Worm (Caenorhabditis elegans) whole organism, early embryonic: ENCODE results near the gene gpx-4.

ENCODE experiments used
- B0310.2 ChIP-seq: sonication (generic microtip); optimal IDR thresholded peaks from 2 replicates; lab custom pipeline; 2016; ENCODE audit warnings: mild to moderate bottlenecking, missing genetic modification characterization, missing compliant biosample characterization
- F13C5.2 ChIP-seq: sonication (generic microtip); optimal IDR thresholded peaks from 2 replicates; lab custom pipeline; 2017; ENCODE audit warnings: mild to moderate bottlenecking, missing genetic modification characterization, inconsistent platforms, missing compliant biosample characterization
- aly-1 ChIP-seq: sonication (generic microtip); optimal IDR thresholded peaks from 2 replicates; lab custom pipeline; 2016; ENCODE audit warnings: missing genetic modification characterization, missing compliant biosample characterization
- ama-1 ChIP-seq: fragments of 150-350 bp; optimal IDR thresholded peaks from 2 replicates; lab custom pipeline; 2014
- ceh-13 ChIP-seq: fragments of 200-800 bp; sonication (Bioruptor generic); optimal IDR thresholded peaks from 2 replicates; lab custom pipeline; 2018; ENCODE audit warnings: mild to moderate bottlenecking, missing genetic modification characterization, missing compliant biosample characterization
- ceh-36 ChIP-seq: sonication (generic microtip); optimal IDR thresholded peaks from 2 replicates; lab custom pipeline; 2016; ENCODE audit warnings: missing genetic modification characterization, inconsistent platforms, missing compliant biosample characterization
- ets-7 ChIP-seq: sonication (generic microtip); optimal IDR thresholded peaks from 2 replicates; lab custom pipeline; 2016; ENCODE audit warnings: missing genotype, missing genetic modification characterization, missing compliant biosample characterization
- flt-1 ChIP-seq: fragments of 200-800 bp; sonication (Bioruptor generic); IDR thresholded peaks from 2 replicates; pipeline ENCODE4 v1.3.6; 2022; ENCODE audit warnings: missing genetic modification characterization, missing compliant biosample characterization
- hmbx-1 ChIP-seq: sonication (generic microtip); optimal IDR thresholded peaks from 2 replicates; lab custom pipeline; 2016; ENCODE audit warnings: mild to moderate bottlenecking, missing genetic modification characterization, missing compliant biosample characterization
- hmg-4 ChIP-seq: fragments of 200-800 bp; sonication (Bioruptor generic); optimal IDR thresholded peaks from 2 replicates; lab custom pipeline; 2018; ENCODE audit warnings: mild to moderate bottlenecking, missing genetic modification characterization, missing compliant biosample characterization
- hnd-1 ChIP-seq: sonication (generic microtip); optimal IDR thresholded peaks from 2 replicates; lab custom pipeline; 2016; ENCODE audit warnings: missing genetic modification characterization, missing compliant biosample characterization
- pes-1 ChIP-seq: fragments of 200-800 bp; sonication (Bioruptor generic); IDR thresholded peaks from 2 replicates; pipeline ENCODE4 v1.3.6; 2022; ENCODE audit warnings: missing genetic modification reagents, missing genetic modification characterization, missing compliant biosample characterization
- scrt-1 ChIP-seq: fragments of 200-800 bp; sonication (Bioruptor generic); IDR thresholded peaks from 2 replicates; pipeline ENCODE4 v1.3.6; 2022; ENCODE audit warnings: missing genetic modification characterization, missing compliant biosample characterization
- sea-1 ChIP-seq: fragments of 200-800 bp; sonication (Bioruptor generic); conservative IDR thresholded peaks from 2 replicates; pipeline ENCODE4 v1.3.6; 2022; ENCODE audit warnings: missing genetic modification characterization, missing compliant biosample characterization
- tbx-11 ChIP-seq: fragments of 200-800 bp; sonication (Bioruptor generic); IDR thresholded peaks from 2 replicates; pipeline ENCODE4 v1.3.6; 2022; ENCODE audit warnings: missing genetic modification characterization, missing compliant biosample characterization
- tbx-37 ChIP-seq: fragments of 200-800 bp; sonication (Bioruptor generic); conservative IDR thresholded peaks from 2 replicates; pipeline ENCODE4 v1.3.6; 2022; ENCODE audit warnings: missing genetic modification reagents, missing genetic modification characterization, missing compliant biosample characterization
- tra-4 ChIP-seq: sonication (generic microtip); optimal IDR thresholded peaks from 2 replicates; lab custom pipeline; 2017; ENCODE audit warnings: missing genetic modification characterization, missing compliant biosample characterization

The gpx-4 gene

DNA sequence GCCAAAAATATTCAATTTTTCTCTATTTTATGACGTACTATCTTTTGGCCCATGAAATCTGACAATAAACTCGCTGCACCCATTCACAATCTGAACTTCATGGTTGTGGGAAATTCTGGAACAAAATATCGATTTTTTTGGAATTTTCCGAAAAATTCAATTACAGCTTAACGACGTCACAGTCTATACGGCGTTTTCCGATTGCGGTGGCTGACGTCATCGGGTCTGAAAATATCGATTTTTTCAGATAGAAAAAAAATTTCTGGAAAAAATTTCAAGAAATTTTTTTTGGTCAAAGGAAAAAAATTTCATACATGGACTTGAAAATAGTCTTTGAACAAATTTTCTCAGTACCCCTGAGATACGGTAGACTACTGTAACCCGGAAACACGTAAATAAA is 32.2 kb upstream of the gpx-4 start, which contains the start of gene ubc-8:
ubc-8 (minus strand) TSS at position 227 of the 400 bp plus-strand sequence.
- TF ChIP-seq aly-1 (tag; lab: Kevin White, UChicago) (no peak), pes-1 (GFP tag; lab: Robert Waterston, UW) (no peak), flt-1 (no peak), hmbx-1 (tag; lab: Kevin White, UChicago) (no peak), ama-1 (no peak), ceh-36 (tag; lab: Kevin White, UChicago) (no peak), B0310.2 (tag; lab: Kevin White, UChicago) (no peak), hnd-1 (tag; lab: Kevin White, UChicago) (no peak), ets-7 (tag; lab: Kevin White, UChicago) (no peak), sea-1 (no peak), tra-4 (no peak), F13C5.2 (tag; lab: Kevin White, UChicago) (no peak), tbx-11 (no peak), ceh-13 (no peak), tbx-37 (GFP tag; lab: Robert Waterston, UW) (no peak)

ce11 chrIV:2705675-2706074 is 30.9 kb upstream of the gpx-4 start:
- no peak for TF ChIP-seq ceh-13
- TF ChIP-seq B0310.2 (tag; lab: Kevin White, UChicago): no peak
- no peak for TF ChIP-seq tra-4
- no peak for TF ChIP-seq ets-7 (tag; lab: Kevin White, UChicago)
- no peak for TF ChIP-seq F13C5.2 (tag; lab: Kevin White, UChicago)
- TF ChIP-seq hmg-4: no peak
- TF ChIP-seq ceh-36 (tag; lab: Kevin White, UChicago): no peak
- TF ChIP-seq hnd-1 (tag; lab: Kevin White, UChicago): no peak
- no peak for TF ChIP-seq scrt-1 (GFP tag; lab: Robert Waterston, UW)
- TF ChIP-seq sea-1: no peak
- no peak for TF ChIP-seq tbx-11
- TF ChIP-seq aly-1 (tag; lab: Kevin White, UChicago): no peak
- no peak for TF ChIP-seq hmbx-1 (tag; lab: Kevin White, UChicago)
- TF ChIP-seq pes-1 (GFP tag; lab: Robert Waterston, UW): no peak
- TF ChIP-seq flt-1: no peak
- no peak for TF ChIP-seq ama-1
- TF ChIP-seq tbx-37 (GFP tag; lab: Robert Waterston, UW): no peak

ce11 chrIV:2703927-2704401 is 29.1 kb upstream of the gpx-4 start, which contains the start of gene Y94H6A.5:
Y94H6A.5 (minus strand) TSS chrIV:2703977.
- TF ChIP-seq tbx-11 (no peak), F13C5.2 (tag; lab: Kevin White, UChicago) (peak; percentile 51), aly-1 (tag; lab: Kevin White, UChicago) (no peak), hmg-4 (no peak)

- TF ChIP-seq scrt-1 (GFP tag; lab: Robert Waterston, UW) (no peak), hmbx-1 (tag; lab: Kevin White, UChicago) (no peak), ceh-36 (tag; lab: Kevin White, UChicago) (no peak), ama-1 (no peak), flt-1 (no peak), sea-1 (no peak), tbx-37 (GFP tag; lab: Robert Waterston, UW) (no peak), pes-1 (GFP tag; lab: Robert Waterston, UW) (no peak), hnd-1 (tag; lab: Kevin White, UChicago) (no peak)
Observed at ce11 chrIV:2688716-2689307, 14.0 kb upstream of the gpx-4 start, which contains the start of gene egrh-3. egrh-3 (minus strand) TSS chrIV:2688766.

- TF ChIP-seq ets-7 (tag; lab: Kevin White, UChicago): no peak
- no peak for TF ChIP-seq hmbx-1 (tag; lab: Kevin White, UChicago)
- TF ChIP-seq F13C5.2 (tag; lab: Kevin White, UChicago): no peak
- TF ChIP-seq sea-1: no peak
- no peak for TF ChIP-seq B0310.2 (tag; lab: Kevin White, UChicago)
- TF ChIP-seq hmg-4: no peak
- TF ChIP-seq scrt-1 (GFP tag; lab: Robert Waterston, UW): no peak
- no peak for TF ChIP-seq ama-1
Observed at ce11 chrIV:2680281-2680680, 5.5 kb upstream of the gpx-4 start.

ce11 chrIV:2678152-2678551 is 3.3 kb upstream of the gpx-4 start:
- TF ChIP-seq pes-1 (GFP tag; lab: Robert Waterston, UW): no peak

DNA sequence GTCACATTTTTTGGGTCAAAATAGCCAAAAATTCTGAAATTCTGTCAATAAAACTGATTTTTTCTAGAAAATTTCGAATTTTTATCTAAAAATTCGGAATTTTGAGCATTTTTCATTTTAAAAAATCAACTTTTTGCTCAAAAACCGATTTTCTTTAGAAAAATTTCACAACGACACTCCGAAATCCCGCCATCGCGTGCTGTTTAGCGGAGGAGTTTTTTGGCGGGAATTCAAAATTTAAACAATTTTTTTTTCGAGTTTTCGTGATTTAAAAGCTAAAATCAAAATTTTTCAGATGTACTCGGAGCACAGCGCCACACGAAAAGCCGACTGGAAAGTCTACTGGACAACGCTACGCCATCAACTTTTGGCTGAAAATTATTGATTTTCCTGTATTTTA is 2.9 kb upstream of the gpx-4 start:
- no peak for TF ChIP-seq B0310.2 (tag; lab: Kevin White, UChicago)
- no peak for TF ChIP-seq pes-1 (GFP tag; lab: Robert Waterston, UW)
- TF ChIP-seq ceh-13: no peak

DNA sequence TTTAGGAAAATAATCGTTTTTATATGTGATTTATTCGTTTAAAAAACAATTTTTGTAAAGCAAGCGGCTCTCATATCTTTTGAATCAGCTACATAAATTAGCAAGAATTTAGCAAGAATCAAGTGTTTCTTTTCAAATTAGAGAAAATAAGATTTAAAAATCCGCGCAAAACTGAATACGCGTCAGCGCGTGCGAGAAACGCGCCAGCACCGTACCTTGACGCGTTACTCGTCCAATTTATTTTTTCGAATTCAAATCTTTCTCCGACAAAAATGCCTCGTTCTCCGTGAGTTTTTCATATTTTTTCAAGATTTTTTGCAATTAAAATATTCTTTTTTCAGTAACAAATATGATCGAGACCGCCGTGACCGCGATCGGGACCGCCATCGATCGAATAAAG is 1.5 kb upstream of the gpx-4 start, which contains the start of gene Y94H6A.3:
Y94H6A.3 (plus strand) TSS at position 232 of the 400 bp plus-strand sequence.
- no peak for TF ChIP-seq hmbx-1 (tag; lab: Kevin White, UChicago)
- peak; percentile 69 for TF ChIP-seq F13C5.2 (tag; lab: Kevin White, UChicago)
- no peak for TF ChIP-seq ets-7 (tag; lab: Kevin White, UChicago)
- no peak for TF ChIP-seq hnd-1 (tag; lab: Kevin White, UChicago)
- peak; percentile 51; the same call in 1 of the 2 replicates for TF ChIP-seq flt-1
- TF ChIP-seq aly-1 (tag; lab: Kevin White, UChicago): no peak
- TF ChIP-seq tbx-11: no peak
- no peak for TF ChIP-seq B0310.2 (tag; lab: Kevin White, UChicago)
- TF ChIP-seq ceh-13: no peak
- no peak for TF ChIP-seq pes-1 (GFP tag; lab: Robert Waterston, UW)
- no peak for TF ChIP-seq sea-1
- TF ChIP-seq tra-4: no peak
